Worm (Caenorhabditis elegans): Measurements from ENCODE around the gene F49C12.1.

ce11 chrIV:9308975-9309374 is 12.8 kb upstream of the F49C12.1 start, which contains the start of gene F49C12.6:
- TF ChIP-seq che-1 (tag; optimal IDR thresholded peaks at IDR 0.05) = no peak
- TF ChIP-seq pha-4 (tag; optimal IDR thresholded peaks at IDR 0.05) = no peak
- TF ChIP-seq rnt-1 (tag; optimal IDR thresholded peaks at IDR 0.05) = no peak
